Fruit fly (Drosophila melanogaster) ovary, adult (tissue): ENCODE measurements around the gene CCKLR-17D1.

Experiments used
- CG17801 ChIP-seq: fragments of 200-800 bp; optimal IDR thresholded peaks from 2 replicates; lab custom pipeline; 2019; ENCODE audit warnings: missing biosample characterization, mild to moderate bottlenecking, missing genetic modification characterization, moderate library complexity; ENCODE audit not compliant: partially characterized antibody

CCKLR-17D1 gene

dm6 chrX:18726270-18726669 lies at the start of gene CCKLR-17D1:
CCKLR-17D1 (minus strand) TSS chrX:18726572.
- TF ChIP-seq CG17801: no peak

dm6 chrX:18775839-18776538 lies 49.6 kb upstream of the CCKLR-17D1 start:
- TF ChIP-seq CG17801: no peak

dm6 chrX:18774818-18775343 lies 48.5 kb upstream of the CCKLR-17D1 start, which contains the start of gene CG6891:
CG6891 (plus strand) TSS chrX:18775228.
- peak; percentile 6 for TF ChIP-seq CG17801

- no peak for TF ChIP-seq CG17801
Observed at dm6 chrX:18773817-18774216, 47.4 kb upstream of the CCKLR-17D1 start, which contains the start of gene CCKLR-17D3. CCKLR-17D3 (minus strand) TSS chrX:18774027.

- TF ChIP-seq CG17801: no peak
Observed at dm6 chrX:18771995-18772394, 45.6 kb upstream of the CCKLR-17D1 start.

- no peak for TF ChIP-seq CG17801
Observed at dm6 chrX:18771356-18771755, 45.0 kb upstream of the CCKLR-17D1 start.

- TF ChIP-seq CG17801: no peak
Observed at dm6 chrX:18748206-18748605, 21.8 kb upstream of the CCKLR-17D1 start, which contains the start of gene CG12609. CG12609 (minus strand) TSS chrX:18748306.

dm6 chrX:18739795-18740194 lies 13.4 kb upstream of the CCKLR-17D1 start, which contains the start of gene CG6873:
CG6873 (minus strand) TSS chrX:18739895.
- TF ChIP-seq CG17801: no peak

dm6 chrX:18725572-18725971 lies 800 bp downstream of the CCKLR-17D1 start, which contains the start of gene CG42302:
CG42302 (minus strand) TSS chrX:18725672.
- no peak for TF ChIP-seq CG17801

- no peak for TF ChIP-seq CG17801
Observed at dm6 chrX:18709565-18709964, 16.8 kb downstream of the CCKLR-17D1 start, which contains the start of gene Cyp308a1. Cyp308a1 (plus strand) TSS chrX:18709865.

- no peak for TF ChIP-seq CG17801
Observed at dm6 chrX:18703875-18704274, 22.5 kb downstream of the CCKLR-17D1 start.

- TF ChIP-seq CG17801: no peak
Observed at dm6 chrX:18702245-18702644, 24.1 kb downstream of the CCKLR-17D1 start.

- no peak for TF ChIP-seq CG17801
Observed at dm6 chrX:18701752-18702151, 24.6 kb downstream of the CCKLR-17D1 start.

dm6 chrX:18700586-18700985 lies 25.8 kb downstream of the CCKLR-17D1 start:
- TF ChIP-seq CG17801: no peak

dm6 chrX:18699268-18700140 lies 26.9 kb downstream of the CCKLR-17D1 start:
- TF ChIP-seq CG17801: no peak

dm6 chrX:18695603-18696002 lies 30.8 kb downstream of the CCKLR-17D1 start:
- TF ChIP-seq CG17801: no peak

dm6 chrX:18692948-18693502 lies 33.3 kb downstream of the CCKLR-17D1 start, which contains the start of gene Cyp18a1:
Cyp18a1 (minus strand) TSS chrX:18693042.
- TF ChIP-seq CG17801: no peak
